Worm (Caenorhabditis elegans): ENCODE data around the gene F13D12.5.

Gene F13D12.5

DNA sequence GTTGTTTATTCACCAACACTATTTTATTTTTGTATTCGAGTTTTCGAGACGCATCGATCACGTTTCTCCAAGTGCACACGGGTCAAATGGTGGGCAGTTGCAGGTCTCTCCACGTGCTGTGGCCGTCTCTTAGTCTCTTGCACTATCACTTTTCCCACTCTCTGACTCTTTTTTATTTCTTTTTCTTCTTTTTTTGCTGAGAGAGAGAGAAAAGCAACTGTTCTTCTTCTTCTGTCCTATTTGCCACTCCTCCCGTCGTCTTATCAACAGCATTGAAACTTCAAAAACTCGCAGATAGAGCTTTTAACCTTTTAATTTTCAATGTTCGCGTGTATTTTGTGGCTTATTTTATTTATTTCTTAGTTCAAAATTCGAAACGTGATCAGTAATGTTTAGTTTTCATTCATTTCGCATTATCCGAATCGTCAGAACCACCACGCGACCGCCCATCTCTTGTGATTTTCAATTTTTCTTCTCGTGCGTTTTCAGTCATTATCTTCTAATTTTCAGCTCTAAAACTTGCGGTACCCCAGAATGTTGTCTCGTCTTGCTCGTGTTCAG lies 2.0 kb downstream of the F13D12.5 start, which contains the start of gene alh-8:
alh-8 (plus strand) TSS at position 511 of the 561 bp plus-strand sequence.
- peak; percentile 44 for TF ChIP-seq nfya-1 (tag; optimal IDR thresholded peaks at IDR 0.05; ENCODE audit: insufficient read depth)
- peak; percentile 14 for TF ChIP-seq pqm-1 (tag; optimal IDR thresholded peaks at IDR 0.05)
- peak; percentile 92 for TF ChIP-seq mdl-1 (tag; optimal IDR thresholded peaks at IDR 0.05)
- TF ChIP-seq daf-12 (tag; optimal IDR thresholded peaks at IDR 0.05) = no peak
- TF ChIP-seq lin-15B (tag; optimal IDR thresholded peaks at IDR 0.05) = peak; percentile 14
- peak; percentile 21 for TF ChIP-seq nhr-77 (tag; optimal IDR thresholded peaks at IDR 0.05)
- TF ChIP-seq nhr-23 (tag; optimal IDR thresholded peaks at IDR 0.05) = peak; percentile 5
- no peak for TF ChIP-seq ceh-9 (tag; optimal IDR thresholded peaks at IDR 0.05)
- TF ChIP-seq pha-4 (tag; optimal IDR thresholded peaks at IDR 0.05) = peak; percentile 55
- peak; percentile 31 for TF ChIP-seq lin-39 (tag; optimal IDR thresholded peaks at IDR 0.05)
- peak; percentile 76 for TF ChIP-seq elt-2 (tag; optimal IDR thresholded peaks at IDR 0.05)
- peak; percentile 53 for TF ChIP-seq ama-1 (optimal IDR thresholded peaks at IDR 0.05)
- no peak for TF ChIP-seq nhr-12 (tag; optimal IDR thresholded peaks at IDR 0.05)

DNA sequence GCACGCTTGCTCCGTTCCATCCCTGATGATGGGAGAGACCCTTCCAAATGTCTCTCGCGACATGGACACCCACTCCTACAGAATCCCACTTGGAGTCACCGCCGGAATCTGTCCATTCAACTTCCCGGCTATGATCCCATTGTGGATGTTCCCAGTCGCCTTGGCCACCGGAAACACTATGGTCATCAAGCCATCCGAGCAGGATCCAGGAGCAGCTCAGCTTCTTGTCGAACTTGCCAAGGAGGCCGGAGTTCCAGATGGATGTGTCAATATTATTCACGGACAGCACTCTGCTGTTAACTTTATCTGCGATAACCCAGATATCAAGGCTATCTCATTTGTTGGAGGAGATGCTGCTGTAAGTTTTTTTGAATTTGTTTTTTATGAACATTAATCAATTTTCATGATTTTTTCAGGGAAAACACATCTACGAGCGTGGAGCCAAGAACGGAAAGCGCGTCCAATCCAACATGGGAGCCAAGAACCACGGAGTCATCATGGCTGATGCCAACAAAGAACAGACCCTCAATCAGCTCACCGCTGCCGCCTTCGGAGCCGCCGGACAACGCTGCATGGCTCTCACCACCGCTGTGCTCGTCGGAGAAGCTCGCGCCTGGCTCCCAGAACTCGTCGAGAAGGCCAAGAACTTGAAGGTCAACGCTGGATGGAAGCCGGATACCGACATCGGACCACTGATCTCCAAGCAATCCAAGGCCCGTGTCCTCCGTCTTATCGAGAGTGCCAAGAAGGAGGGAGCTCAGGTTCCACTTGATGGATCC lies 3.3 kb downstream of the F13D12.5 start:
- TF ChIP-seq sea-2 (GFP tag; optimal IDR thresholded peaks at IDR 0.05) = no peak
- TF ChIP-seq mml-1 (tag; optimal IDR thresholded peaks at IDR 0.05) = no peak
- TF ChIP-seq fos-1 (tag; optimal IDR thresholded peaks at IDR 0.05) = no peak
- TF ChIP-seq aly-2 (tag; optimal IDR thresholded peaks at IDR 0.05) = no peak
- TF ChIP-seq nhr-77 (tag; optimal IDR thresholded peaks at IDR 0.05) = no peak
- no peak for TF ChIP-seq egl-27 (tag; optimal IDR thresholded peaks at IDR 0.05)
- TF ChIP-seq R02D3.7 (tag; optimal IDR thresholded peaks at IDR 0.05) = no peak
- no peak for TF ChIP-seq tbx-2 (tag; optimal IDR thresholded peaks at IDR 0.05)
- TF ChIP-seq daf-12 (tag; optimal IDR thresholded peaks at IDR 0.05) = no peak
- no peak for TF ChIP-seq pha-4 (tag; optimal IDR thresholded peaks at IDR 0.05)
- TF ChIP-seq nhr-11 (tag; optimal IDR thresholded peaks at IDR 0.05) = no peak
- TF ChIP-seq elt-3 (tag; optimal IDR thresholded peaks at IDR 0.05) = no peak
- TF ChIP-seq unc-62 (GFP tag; optimal IDR thresholded peaks at IDR 0.05) = no peak
- no peak for TF ChIP-seq zag-1 (tag; optimal IDR thresholded peaks at IDR 0.05)
- no peak for TF ChIP-seq lin-39 (tag; optimal IDR thresholded peaks at IDR 0.05)
- no peak for TF ChIP-seq lsy-12 (tag; optimal IDR thresholded peaks at IDR 0.05)
- TF ChIP-seq fkh-2 (tag; optimal IDR thresholded peaks at IDR 0.05) = no peak
- no peak for TF ChIP-seq snpc-4 (tag; optimal IDR thresholded peaks at IDR 0.05)
- TF ChIP-seq nfya-1 (tag; optimal IDR thresholded peaks at IDR 0.05; ENCODE audit: insufficient read depth) = no peak
- TF ChIP-seq ceh-16 (tag; optimal IDR thresholded peaks at IDR 0.05) = no peak

- TF ChIP-seq nhr-28 (tag; optimal IDR thresholded peaks at IDR 0.05) (no peak), nhr-43 (tag; optimal IDR thresholded peaks at IDR 0.05; ENCODE audit: poor library complexity, severe bottlenecking) (peak; percentile 4), ama-1 (optimal IDR thresholded peaks at IDR 0.05) (peak; percentile 88), egl-27 (tag; optimal IDR thresholded peaks at IDR 0.05) (no peak), elt-2 (tag; optimal IDR thresholded peaks at IDR 0.05) (peak; percentile 62), fkh-10 (GFP tag; optimal IDR thresholded peaks at IDR 0.05) (no peak), lsy-12 (tag; optimal IDR thresholded peaks at IDR 0.05) (peak; percentile 25)
These were observed 4.6 kb downstream of the F13D12.5 start for ce11 chrII:11731174-11731724.

ce11 chrII:11732513-11732912 lies 5.9 kb downstream of the F13D12.5 start, which contains the start of gene F13D12.8:
TSS of gene F13D12.8 (minus strand) at chrII:11732594.
- TF ChIP-seq snpc-4 (tag; optimal IDR thresholded peaks at IDR 0.05) (peak; percentile 2), nhr-237 (tag; optimal IDR thresholded peaks at IDR 0.05) (no peak), nhr-25 (tag; optimal IDR thresholded peaks at IDR 0.05) (no peak), eor-1 (tag; optimal IDR thresholded peaks at IDR 0.05) (no peak), unc-39 (tag; optimal IDR thresholded peaks at IDR 0.05) (no peak), elt-3 (tag; optimal IDR thresholded peaks at IDR 0.05) (no peak), nhr-12 (tag; optimal IDR thresholded peaks at IDR 0.05) (no peak), ceh-28 (tag; optimal IDR thresholded peaks at IDR 0.05) (no peak), ztf-11 (tag; optimal IDR thresholded peaks at IDR 0.05) (no peak), nhr-67 (tag; optimal IDR thresholded peaks at IDR 0.05) (no peak), pqm-1 (tag; optimal IDR thresholded peaks at IDR 0.05) (no peak), aly-2 (tag; optimal IDR thresholded peaks at IDR 0.05) (no peak), lin-39 (tag; optimal IDR thresholded peaks at IDR 0.05) (peak; percentile 23), nhr-23 (tag; optimal IDR thresholded peaks at IDR 0.05) (no peak)
